Worm (Caenorhabditis elegans) whole organism, L4 larva: Measurements from ENCODE around the gene spe-10.
A peak's percentile ranks its signal among the peaks of the same experiment; 100 is the strongest.

Experiments used
- F10B5.3 ChIP-seq: sonication (generic microtip); optimal IDR thresholded peaks from 2 replicates; lab custom pipeline; 2016; ENCODE audit warnings: mild to moderate bottlenecking, missing genetic modification characterization, missing compliant biosample characterization
- F37D6.2 ChIP-seq: sonication (generic microtip); optimal IDR thresholded peaks from 2 replicates; lab custom pipeline; 2016; ENCODE audit warnings: mild to moderate bottlenecking, missing genetic modification characterization, missing compliant biosample characterization
- F49E8.2 ChIP-seq: sonication (generic microtip); optimal IDR thresholded peaks from 2 replicates; lab custom pipeline; 2016; ENCODE audit warnings: missing compliant biosample characterization, mild to moderate bottlenecking, missing genetic modification characterization, borderline replicate concordance
- T20F7.1 ChIP-seq: fragments of 200-800 bp; sonication (Bioruptor generic); optimal IDR thresholded peaks from 2 replicates; lab custom pipeline; 2018; ENCODE audit warnings: mild to moderate bottlenecking, missing genetic modification characterization, missing compliant biosample characterization
- Y105C5A.15 ChIP-seq: fragments of 200-800 bp; sonication (Bioruptor generic); IDR thresholded peaks from 2 replicates; pipeline ENCODE4 v1.3.6; 2022; ENCODE audit warnings: missing genetic modification characterization, missing compliant biosample characterization
- ZK337.2 ChIP-seq: fragments of 200-800 bp; sonication (Bioruptor generic); IDR thresholded peaks from 2 replicates; pipeline ENCODE4 v1.3.6; 2022; ENCODE audit warnings: missing genetic modification reagents, missing genetic modification characterization, missing compliant biosample characterization
- aha-1 ChIP-seq: fragments of 150-350 bp; peaks from one replicate; lab custom pipeline; 2014; ENCODE audit warnings: missing biosample characterization, missing genetic modification characterization
- ceh-28 ChIP-seq: fragments of 150-350 bp; optimal IDR thresholded peaks from 2 replicates; lab custom pipeline; 2014; ENCODE audit warnings: missing biosample characterization, missing genetic modification reagents, missing genetic modification characterization
- ces-1 ChIP-seq: fragments of 150-350 bp; sonication (generic microtip); optimal IDR thresholded peaks from 4 replicates; lab custom pipeline; 2014; ENCODE audit warnings: missing biosample characterization, missing genetic modification reagents, missing genetic modification characterization
- cey-2 ChIP-seq: sonication (generic microtip); optimal IDR thresholded peaks from 3 replicates; lab custom pipeline; 2017; ENCODE audit warnings: missing genetic modification characterization, mild to moderate bottlenecking, missing compliant biosample characterization, antibody characterized with exemption, borderline replicate concordance; ENCODE audit not compliant: insufficient read depth
- daf-16 ChIP-seq, 3 experiments: sonication (generic microtip); optimal IDR thresholded peaks; 2 replicates each; lab custom pipeline; 2016 to 2017; ENCODE audit warnings: missing genetic modification characterization in 3 of 3, missing genetic modification reagents in 3 of 3, mild to moderate bottlenecking in 2 of 3, missing compliant biosample characterization in 2 of 3, missing biosample characterization in 1 of 3, moderate library complexity in 1 of 3
- dmd-6 ChIP-seq: fragments of 200-800 bp; sonication (Bioruptor generic); IDR thresholded peaks from 2 replicates; pipeline ENCODE4 v1.3.6; 2022; ENCODE audit warnings: missing genetic modification reagents, missing genetic modification characterization, missing compliant biosample characterization
- dmd-9 ChIP-seq: fragments of 200-800 bp; sonication (Bioruptor generic); IDR thresholded peaks from 2 replicates; pipeline ENCODE4 v1.3.6; 2022; ENCODE audit warnings: missing genetic modification reagents, missing genetic modification characterization, missing compliant biosample characterization
- dpl-1 ChIP-seq: fragments of 150-350 bp; optimal IDR thresholded peaks from 2 replicates; lab custom pipeline; 2014; ENCODE audit warnings: missing biosample characterization, missing genetic modification reagents, missing genetic modification characterization
- duxl-1 ChIP-seq: sonication (generic microtip); optimal IDR thresholded peaks from 2 replicates; lab custom pipeline; 2016; ENCODE audit warnings: mild to moderate bottlenecking, missing genetic modification characterization, moderate library complexity, missing compliant biosample characterization; ENCODE audit not compliant: poor library complexity
- dve-1 ChIP-seq: sonication (generic microtip); optimal IDR thresholded peaks from 2 replicates; lab custom pipeline; 2017; ENCODE audit warnings: antibody characterized with exemption, mild to moderate bottlenecking, missing genetic modification characterization, missing compliant biosample characterization; ENCODE audit not compliant: insufficient read depth
- fos-1 ChIP-seq: fragments of 150-350 bp; optimal IDR thresholded peaks from 2 replicates; lab custom pipeline; 2014; ENCODE audit warnings: missing biosample characterization, missing genetic modification characterization
- hif-1 ChIP-seq, 2 experiments: sonication (generic microtip); optimal IDR thresholded peaks; 2 replicates each; lab custom pipeline; 2016 to 2017; ENCODE audit warnings: missing compliant biosample characterization in 2 of 2, missing genetic modification characterization in 2 of 2, missing genetic modification reagents in 2 of 2, missing genotype in 2 of 2, mild to moderate bottlenecking in 1 of 2
- hlh-11 ChIP-seq: fragments of 200-800 bp; sonication (Bioruptor generic); optimal IDR thresholded peaks from 2 replicates; lab custom pipeline; 2018; ENCODE audit warnings: mild to moderate bottlenecking, missing genetic modification characterization, missing compliant biosample characterization
- hlh-30 ChIP-seq: sonication (generic microtip); optimal IDR thresholded peaks from 2 replicates; lab custom pipeline; 2017; ENCODE audit warnings: antibody characterized with exemption, mild to moderate bottlenecking, missing genetic modification characterization, missing compliant biosample characterization; ENCODE audit not compliant: insufficient read depth
- hmg-1.1 ChIP-seq: fragments of 200-800 bp; sonication (Bioruptor generic); IDR thresholded peaks from 2 replicates; pipeline ENCODE4 v1.3.6; 2022; ENCODE audit warnings: missing genetic modification reagents, missing genetic modification characterization, missing compliant biosample characterization
- jun-1 ChIP-seq: fragments of 150-350 bp; optimal IDR thresholded peaks from 2 replicates; lab custom pipeline; 2014; ENCODE audit warnings: missing biosample characterization, missing genetic modification reagents, missing genetic modification characterization
- lim-7 ChIP-seq: fragments of 200-800 bp; sonication (Bioruptor generic); IDR thresholded peaks from 2 replicates; pipeline ENCODE4 v1.3.6; 2022; ENCODE audit warnings: missing genetic modification characterization, missing compliant biosample characterization
- lin-13 ChIP-seq: fragments of 150-350 bp; optimal IDR thresholded peaks from 2 replicates; lab custom pipeline; 2014; ENCODE audit warnings: missing biosample characterization, missing genetic modification reagents, missing genetic modification characterization
- lin-15B ChIP-seq: fragments of 150-350 bp; sonication (generic microtip); optimal IDR thresholded peaks from 3 replicates; lab custom pipeline; 2014; ENCODE audit warnings: missing biosample characterization, missing genetic modification characterization
- lin-38 ChIP-seq: fragments of 200-800 bp; sonication (Bioruptor generic); IDR thresholded peaks from 2 replicates; pipeline ENCODE4 v1.3.6; 2022; ENCODE audit warnings: missing genetic modification reagents, missing genetic modification characterization, missing compliant biosample characterization
- lsy-2 ChIP-seq, 2 experiments: fragments of 150-350 bp in 1 of 2; sonication (generic microtip) in 1 of 2; optimal IDR thresholded peaks; 2 replicates each; lab custom pipeline; 2014 to 2017; ENCODE audit warnings: missing biosample characterization in 2 of 2, missing genetic modification characterization in 2 of 2
- madf-9 ChIP-seq: fragments of 200-800 bp; sonication (Bioruptor generic); conservative IDR thresholded peaks from 2 replicates; pipeline ENCODE4 v1.3.6; 2022; ENCODE audit warnings: missing genetic modification reagents, missing genetic modification characterization, missing compliant biosample characterization
- mep-1 ChIP-seq: fragments of 150-350 bp; sonication (generic microtip); optimal IDR thresholded peaks from 3 replicates; lab custom pipeline; 2014; ENCODE audit warnings: missing biosample characterization, missing genetic modification characterization
- mes-2 ChIP-seq: sonication (generic microtip); optimal IDR thresholded peaks from 2 replicates; lab custom pipeline; 2016; ENCODE audit warnings: missing genotype, mild to moderate bottlenecking, missing genetic modification characterization, missing compliant biosample characterization; ENCODE audit not compliant: poor library complexity, severe bottlenecking
- mxl-2 ChIP-seq: fragments of 200-800 bp; sonication (Bioruptor generic); conservative IDR thresholded peaks from 2 replicates; pipeline ENCODE4 v1.3.6; 2022; ENCODE audit warnings: missing genetic modification reagents, missing genetic modification characterization, missing compliant biosample characterization
- nhr-102 ChIP-seq: sonication (generic microtip); optimal IDR thresholded peaks from 2 replicates; lab custom pipeline; 2016; ENCODE audit warnings: mild to moderate bottlenecking, missing genetic modification characterization, moderate library complexity, missing compliant biosample characterization
- nhr-25 ChIP-seq: sonication (generic microtip); optimal IDR thresholded peaks from 2 replicates; lab custom pipeline; 2017; ENCODE audit warnings: missing genetic modification characterization, mild to moderate bottlenecking, missing compliant biosample characterization, antibody characterized with exemption, moderate library complexity, borderline replicate concordance; ENCODE audit not compliant: insufficient read depth
- nhr-28 ChIP-seq: fragments of 150-350 bp; optimal IDR thresholded peaks from 2 replicates; lab custom pipeline; 2014; ENCODE audit warnings: missing biosample characterization, missing genetic modification characterization
- nhr-48 ChIP-seq: sonication (generic microtip); optimal IDR thresholded peaks from 2 replicates; lab custom pipeline; 2016; ENCODE audit warnings: mild to moderate bottlenecking, missing genetic modification characterization, missing compliant biosample characterization
- nhr-6 ChIP-seq: fragments of 150-350 bp; optimal IDR thresholded peaks from 2 replicates; lab custom pipeline; 2014; ENCODE audit warnings: missing biosample characterization, missing genetic modification characterization
- php-3 ChIP-seq: fragments of 200-800 bp; sonication (Bioruptor generic); IDR thresholded peaks from 2 replicates; pipeline ENCODE4 v1.3.6; 2022; ENCODE audit warnings: missing genetic modification reagents, missing genetic modification characterization, missing compliant biosample characterization
- rbr-2 ChIP-seq: sonication (generic microtip); optimal IDR thresholded peaks from 2 replicates; lab custom pipeline; 2016; ENCODE audit warnings: missing genotype, missing genetic modification characterization, missing compliant biosample characterization
- tag-97 ChIP-seq: fragments of 200-800 bp; sonication (Bioruptor generic); IDR thresholded peaks from 2 replicates; pipeline ENCODE4 v1.3.6; 2022; ENCODE audit warnings: missing genetic modification characterization, missing compliant biosample characterization
- tra-1 ChIP-seq: fragments of 200-800 bp; sonication (Bioruptor generic); IDR thresholded peaks from 2 replicates; pipeline ENCODE4 v1.3.6; 2022; ENCODE audit warnings: missing genetic modification reagents, missing genetic modification characterization, missing compliant biosample characterization
- unc-130 ChIP-seq: sonication (generic microtip); optimal IDR thresholded peaks from 2 replicates; lab custom pipeline; 2016; ENCODE audit warnings: missing genetic modification reagents, missing genetic modification characterization, missing compliant biosample characterization
- zag-1 ChIP-seq: fragments of 150-350 bp; optimal IDR thresholded peaks from 2 replicates; lab custom pipeline; 2014; ENCODE audit warnings: missing biosample characterization, missing genetic modification characterization
- zip-2 ChIP-seq: fragments of 150-350 bp; optimal IDR thresholded peaks from 2 replicates; lab custom pipeline; 2014; ENCODE audit warnings: missing biosample characterization, missing genetic modification characterization
- ztf-7 ChIP-seq: fragments of 150-350 bp; optimal IDR thresholded peaks from 2 replicates; lab custom pipeline; 2014; ENCODE audit warnings: missing biosample characterization, missing genetic modification characterization

Gene spe-10

DNA sequence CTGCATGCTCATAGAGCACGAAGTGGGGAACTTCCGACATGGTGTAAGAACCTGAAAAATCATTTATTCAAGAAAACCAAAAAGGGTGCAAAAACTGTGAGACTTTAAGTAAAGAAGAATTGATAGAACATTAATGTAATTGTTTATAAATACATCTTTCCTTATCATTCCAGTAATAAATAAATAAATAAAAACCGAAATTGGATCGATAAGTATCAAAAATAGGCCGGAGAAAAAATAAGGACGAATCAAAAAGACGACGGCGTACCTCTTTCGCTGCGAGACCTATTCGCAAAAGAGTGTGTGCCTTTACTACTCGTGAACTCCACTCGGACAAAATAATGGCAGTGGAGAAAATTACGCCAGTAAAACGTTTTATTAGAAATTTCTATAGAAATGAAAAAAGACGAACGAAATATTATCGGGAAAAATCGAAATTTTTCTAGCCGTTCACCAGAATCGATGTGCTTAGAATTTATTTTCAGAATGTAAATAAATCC lies 31.1 kb upstream of the spe-10 start, which contains the start of gene nol-56 (continued):
- TF ChIP-seq php-3 (GFP tag; lab: Robert Waterston, UW): no peak
- TF ChIP-seq, all 104 proteins: peak for 35

DNA sequence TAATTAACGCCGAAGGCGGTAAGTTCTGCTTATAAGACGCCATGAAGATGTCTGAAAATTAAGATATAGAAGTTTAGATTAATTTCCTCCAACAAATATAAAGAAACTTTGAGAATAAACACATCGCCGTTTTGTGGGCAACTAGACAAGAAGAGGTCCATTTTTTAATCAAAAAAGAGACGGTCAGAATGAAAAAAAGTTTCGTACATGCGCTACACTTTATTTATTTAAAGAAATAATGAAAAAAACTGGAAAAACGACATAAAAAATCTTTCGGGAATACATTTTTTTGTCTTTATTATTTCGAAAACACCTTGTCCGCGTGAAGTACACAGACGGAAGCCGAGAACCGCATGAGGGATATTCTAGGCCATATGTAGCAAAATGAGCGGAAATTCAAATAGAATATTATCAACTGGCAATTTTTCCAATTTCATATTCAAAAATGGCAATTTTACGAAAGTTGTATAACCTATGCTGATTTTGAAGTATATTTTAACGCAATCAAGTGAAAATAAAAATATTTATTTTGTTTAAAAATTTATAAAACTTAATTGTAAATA lies 28.2 kb upstream of the spe-10 start, which contains the start of gene sluh-7:
Gene sluh-7, minus strand, starts transcription at position 51 of the 563 bp plus-strand sequence.
- TF ChIP-seq lin-15B (tag; lab: Kevin White, UChicago): peak; percentile 3
- peak; percentile 56; the same call in 1 of the 2 replicates for TF ChIP-seq dmd-6 (GFP tag; lab: Robert Waterston, UW)
- no peak for TF ChIP-seq ces-1 (GFP tag; lab: Kevin White, UChicago)
- TF ChIP-seq duxl-1 (tag; lab: Kevin White, UChicago): peak; percentile 49
- TF ChIP-seq rbr-2 (tag; lab: Kevin White, UChicago): peak; percentile 63
- TF ChIP-seq daf-16 (GFP tag; optimal IDR thresholded peaks at IDR 0.05; lab: Kevin White, UChicago): no peak
- peak; percentile 52 for TF ChIP-seq daf-16 (tag; optimal IDR thresholded peaks at IDR 0.05; lab: Kevin White, UChicago)
- peak; percentile 82 for TF ChIP-seq dmd-9 (GFP tag; lab: Robert Waterston, UW)
- TF ChIP-seq lsy-2 (tag; optimal IDR thresholded peaks at IDR 0.05; lab: Kevin White, UChicago): peak in 1 of 2 experiments; percentile 88
- TF ChIP-seq unc-130 (GFP tag; lab: Kevin White, UChicago): peak; percentile 95
- TF ChIP-seq fos-1: no peak
- TF ChIP-seq lin-38 (GFP tag; lab: Robert Waterston, UW): peak; percentile 78
- no peak for TF ChIP-seq lim-7
- TF ChIP-seq hlh-30 (tag; lab: Kevin White, UChicago): peak; percentile 72
- peak; percentile 42 for TF ChIP-seq hlh-11 (tag; lab: Kevin White, UChicago)
- peak; percentile 94 for TF ChIP-seq dpl-1 (GFP tag; lab: Kevin White, UChicago)
- TF ChIP-seq ZK337.2: peak; percentile 84
- TF ChIP-seq ztf-7: no peak
- TF ChIP-seq madf-9 (GFP tag; lab: Robert Waterston, UW): peak; percentile 75
- peak in 1 of 2 experiments; percentile 88 for TF ChIP-seq hif-1 (tag; optimal IDR thresholded peaks at IDR 0.05; lab: Kevin White, UChicago)
- peak; percentile 70 for TF ChIP-seq mep-1 (tag; lab: Kevin White, UChicago)
- TF ChIP-seq zag-1: no peak
- no peak for TF ChIP-seq mxl-2 (GFP tag; lab: Robert Waterston, UW)
- peak; percentile 66 for TF ChIP-seq nhr-102 (tag; lab: Kevin White, UChicago)
- no peak for TF ChIP-seq F10B5.3 (tag; lab: Kevin White, UChicago)
- peak; percentile 69 for TF ChIP-seq T20F7.1 (GFP tag; lab: Kevin White, UChicago)
- TF ChIP-seq tra-1 (GFP tag; lab: Robert Waterston, UW): no peak
- peak; percentile 79 for TF ChIP-seq aha-1 (tag; lab: Kevin White, UChicago)
- TF ChIP-seq zip-2: no peak
- TF ChIP-seq nhr-6: peak; percentile 86
- no peak for TF ChIP-seq jun-1 (tag; lab: Kevin White, UChicago)
- 0 out of 2 replicates have a peak, but pooled peaks have one; percentile 12 for TF ChIP-seq hmg-1.1 (GFP tag; lab: Robert Waterston, UW)
- no peak for TF ChIP-seq ceh-28 (tag; lab: Kevin White, UChicago)
- no peak for TF ChIP-seq cey-2 (tag; lab: Kevin White, UChicago)
- no peak for TF ChIP-seq F49E8.2
- peak; percentile 27 for TF ChIP-seq lin-13 (GFP tag; lab: Kevin White, UChicago)
- no peak for TF ChIP-seq Y105C5A.15 (GFP tag; lab: Robert Waterston, UW)
- peak; percentile 74 for TF ChIP-seq dve-1 (tag; lab: Kevin White, UChicago)
- TF ChIP-seq nhr-28 (tag; lab: Kevin White, UChicago): peak; percentile 30
- TF ChIP-seq nhr-48 (tag; lab: Kevin White, UChicago): peak; percentile 6
- TF ChIP-seq F37D6.2 (tag; lab: Kevin White, UChicago): peak; percentile 55
- TF ChIP-seq nhr-25 (tag; lab: Kevin White, UChicago): no peak
- TF ChIP-seq tag-97 (GFP tag; lab: Robert Waterston, UW): no peak
- peak; percentile 99 for TF ChIP-seq mes-2
